Fruit fly (Drosophila melanogaster) S2 (cell line): ENCODE measurements around the gene Clc.

ENCODE experiments used
- CG8478 ChIP-seq: fragments of >200 bp; optimal IDR thresholded peaks from 2 replicates; lab custom pipeline; 2018
- CTCF ChIP-seq, 2 experiments: fragments of >200 bp; optimal IDR thresholded peaks; 2 replicates each; lab custom pipeline; 2018

dm6 chr3L:20195875-20196274, 45.0 kb upstream of the Clc start:
- TF ChIP-seq CG8478 = no peak
- no peak for TF ChIP-seq CTCF (optimal IDR thresholded peaks at IDR 0.05; lab: Kevin White, UChicago)
